Fruit fly (Drosophila melanogaster): ENCODE results near the gene Ugt304A1.

The Ugt304A1 gene

dm6 chr3R:11209801-11210402, 34.7 kb upstream of the Ugt304A1 start, which contains the start of the genes SdhC and Tctp (continued):
- TF ChIP-seq jigr1 (GFP tag; IDR thresholded peaks at IDR 0.05) = no peak
- TF ChIP-seq stc (GFP tag; IDR thresholded peaks at IDR 0.05) = no peak
- TF ChIP-seq CG10274 (GFP tag; optimal IDR thresholded peaks at IDR 0.05) = no peak
- no peak for TF ChIP-seq CG2129 (GFP tag; IDR thresholded peaks at IDR 0.05; ENCODE audit: partially characterized antibody)
- TF ChIP-seq CG31388 (GFP tag; optimal IDR thresholded peaks at IDR 0.05) = no peak
- no peak for TF ChIP-seq BtbVII (GFP tag; optimal IDR thresholded peaks at IDR 0.05)
- no peak for TF ChIP-seq CG31365 (tag; optimal IDR thresholded peaks at IDR 0.05)
- peak; percentile 38 for TF ChIP-seq NfI (GFP tag; optimal IDR thresholded peaks at IDR 0.05)
- TF ChIP-seq da (GFP tag; optimal IDR thresholded peaks at IDR 0.05) = no peak
- TF ChIP-seq Taf1 (GFP tag; IDR thresholded peaks at IDR 0.05) = no peak
- no peak for TF ChIP-seq CG2199 (GFP tag; IDR thresholded peaks at IDR 0.05)
- no peak for TF ChIP-seq Adf1 (GFP tag; IDR thresholded peaks at IDR 0.05)
- TF ChIP-seq Atf6 (GFP tag; IDR thresholded peaks at IDR 0.05) = no peak
- peak; percentile 32 for TF ChIP-seq scrt (GFP tag; optimal IDR thresholded peaks at IDR 0.05)
- TF ChIP-seq crp (GFP tag; optimal IDR thresholded peaks at IDR 0.05) = peak in 1 of 2 experiments; percentile 23
- 0 out of 3 replicates have a peak, but pooled peaks have one; percentile 35 for TF ChIP-seq Dbx (GFP tag; IDR thresholded peaks at IDR 0.05)
- no peak for TF ChIP-seq sima (GFP tag; optimal IDR thresholded peaks at IDR 0.05)
- TF ChIP-seq gcm (GFP tag; optimal IDR thresholded peaks at IDR 0.05) = peak; percentile 18
- no peak for TF ChIP-seq CG1024 (GFP tag; IDR thresholded peaks at IDR 0.05)
- peak; percentile 20 for TF ChIP-seq CG18619 (GFP tag; optimal IDR thresholded peaks at IDR 0.05)
- peak; percentile 8; the same call in 1 of the 2 replicates for TF ChIP-seq CG10321 (GFP tag; IDR thresholded peaks at IDR 0.05)
- peak; percentile 15 for TF ChIP-seq D19B (GFP tag; optimal IDR thresholded peaks at IDR 0.05)
- TF ChIP-seq so (GFP tag; IDR thresholded peaks at IDR 0.05) = 0 out of 3 replicates have a peak, but pooled peaks have one; percentile 45
- no peak for TF ChIP-seq CG7963 (GFP tag; IDR thresholded peaks at IDR 0.05; ENCODE audit: partially characterized antibody)
- TF ChIP-seq tup (GFP tag; optimal IDR thresholded peaks at IDR 0.05) = no peak
- peak; percentile 28; the same call in 1 of the 2 replicates for TF ChIP-seq CG3847 (GFP tag; IDR thresholded peaks at IDR 0.05)
- TF ChIP-seq NC2α (GFP tag; optimal IDR thresholded peaks at IDR 0.05) = no peak
- no peak for TF ChIP-seq tio (GFP tag; optimal IDR thresholded peaks at IDR 0.05)
- TF ChIP-seq nau (GFP tag; optimal IDR thresholded peaks at IDR 0.05) = no peak
- peak; percentile 52 for TF ChIP-seq CG18599 (GFP tag; optimal IDR thresholded peaks at IDR 0.05)
- no peak for TF ChIP-seq crc (GFP tag; optimal IDR thresholded peaks at IDR 0.05)
- TF ChIP-seq Hr39 (optimal IDR thresholded peaks at IDR 0.05) = no peak
- TF ChIP-seq hth (optimal IDR thresholded peaks at IDR 0.05) = no peak
- peak; percentile 20; the same call in 1 of the 3 replicates for TF ChIP-seq CG16813 (GFP tag; IDR thresholded peaks at IDR 0.05; ENCODE audit: partially characterized antibody)
- TF ChIP-seq Ets65A (GFP tag) = peak; percentile 88
- TF ChIP-seq tin (GFP tag; optimal IDR thresholded peaks at IDR 0.05) = peak; percentile 49
- TF ChIP-seq salm (tag; optimal IDR thresholded peaks at IDR 0.05) = no peak
- peak; percentile 46 for TF ChIP-seq az2 (GFP tag; optimal IDR thresholded peaks at IDR 0.05)
- TF ChIP-seq CG3163 (GFP tag; optimal IDR thresholded peaks at IDR 0.05) = no peak
- peak; percentile 74 for TF ChIP-seq Sin3A (optimal IDR thresholded peaks at IDR 0.05)
- TF ChIP-seq al (GFP tag; IDR thresholded peaks at IDR 0.05) = no peak
- TF ChIP-seq trh (GFP tag; optimal IDR thresholded peaks at IDR 0.05) = no peak
- TF ChIP-seq Aef1 (GFP tag; IDR thresholded peaks at IDR 0.05) = no peak
- no peak for TF ChIP-seq HLH4C (GFP tag; IDR thresholded peaks at IDR 0.05; ENCODE audit: partially characterized antibody)
- TF ChIP-seq gfzf (GFP tag; optimal IDR thresholded peaks at IDR 0.05) = peak; percentile 75
- TF ChIP-seq cg (GFP tag; optimal IDR thresholded peaks at IDR 0.05) = no peak
- peak; percentile 4 for TF ChIP-seq PHDP (tag; optimal IDR thresholded peaks at IDR 0.05)
- TF ChIP-seq CG11247 (GFP tag; IDR thresholded peaks at IDR 0.05) = no peak
- TF ChIP-seq grn (GFP tag; optimal IDR thresholded peaks at IDR 0.05) = no peak
- peak; percentile 83 for TF ChIP-seq CG12659 (GFP tag; optimal IDR thresholded peaks at IDR 0.05)
- TF ChIP-seq Optix (GFP tag; IDR thresholded peaks at IDR 0.05) = no peak
- TF ChIP-seq maf-S (GFP tag; optimal IDR thresholded peaks at IDR 0.05) = no peak
